Fruit fly (Drosophila melanogaster): ENCODE measurements around the gene Mst89B.

Mst89B gene

DNA sequence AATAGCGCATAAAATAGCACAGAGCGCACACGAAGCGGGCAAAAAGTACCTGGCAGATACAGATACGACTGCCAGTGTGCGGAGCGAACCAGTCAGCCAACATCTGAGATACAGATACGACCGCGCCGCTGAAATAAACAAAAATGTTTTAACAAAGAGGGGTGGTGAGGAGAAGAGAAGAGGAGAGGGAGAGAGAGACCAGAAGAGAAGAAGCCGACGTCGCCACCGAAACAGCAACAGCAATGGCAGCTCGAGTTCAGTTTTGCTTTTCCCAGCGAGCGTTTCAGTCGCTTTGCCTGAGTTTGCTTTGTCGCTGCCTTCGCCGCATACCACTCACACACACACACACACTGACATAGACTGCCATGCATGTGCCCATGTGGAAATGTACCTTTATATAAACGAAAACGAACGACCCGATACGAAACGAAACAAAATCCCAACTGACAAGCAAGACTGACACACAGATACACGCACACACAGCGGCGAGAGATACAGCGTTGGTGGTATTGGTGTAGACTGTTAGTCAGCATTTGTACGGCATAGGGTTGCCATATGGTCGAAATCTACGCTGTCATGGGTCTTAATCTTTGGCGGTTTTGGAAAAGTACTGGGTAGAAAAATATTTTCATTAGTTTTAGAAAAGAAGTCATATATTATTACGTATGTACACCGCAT lies 25.6 kb upstream of the Mst89B start:
- peak; percentile 16 for TF ChIP-seq CG17801 (GFP tag; optimal IDR thresholded peaks at IDR 0.05; ENCODE audit: partially characterized antibody)

dm6 chr3R:16241822-16242221 lies 25.0 kb upstream of the Mst89B start:
- no peak for TF ChIP-seq CG17801 (GFP tag; optimal IDR thresholded peaks at IDR 0.05; ENCODE audit: partially characterized antibody)

DNA sequence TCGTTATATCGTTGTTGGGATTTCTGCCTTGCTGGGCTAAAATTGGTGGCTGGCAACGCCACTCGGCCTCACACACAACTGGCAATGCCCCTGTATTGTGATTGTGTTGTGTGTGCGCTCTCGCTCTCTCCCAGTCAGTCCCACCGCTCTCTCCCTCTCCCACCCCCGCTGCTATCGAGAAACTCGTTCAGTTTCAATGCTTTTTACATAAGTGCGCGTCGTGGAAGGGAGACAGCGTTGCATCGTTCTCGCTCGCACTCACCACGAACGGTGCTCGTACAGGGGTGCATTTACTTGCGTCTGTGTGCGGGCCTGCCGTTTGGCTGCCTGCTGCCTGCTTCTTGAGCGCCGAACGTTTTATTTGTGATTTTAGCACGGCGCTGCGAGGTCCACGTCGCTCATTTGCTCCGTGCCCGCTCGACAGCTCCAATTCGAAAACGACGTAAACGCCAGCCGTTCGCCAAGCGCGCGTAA lies 24.3 kb upstream of the Mst89B start:
- TF ChIP-seq CG17801 (GFP tag; optimal IDR thresholded peaks at IDR 0.05; ENCODE audit: partially characterized antibody), result peak; percentile 86

- no peak for TF ChIP-seq CG17801 (GFP tag; optimal IDR thresholded peaks at IDR 0.05; ENCODE audit: partially characterized antibody)
Observed at dm6 chr3R:16244241-16244977, 22.4 kb upstream of the Mst89B start.

DNA sequence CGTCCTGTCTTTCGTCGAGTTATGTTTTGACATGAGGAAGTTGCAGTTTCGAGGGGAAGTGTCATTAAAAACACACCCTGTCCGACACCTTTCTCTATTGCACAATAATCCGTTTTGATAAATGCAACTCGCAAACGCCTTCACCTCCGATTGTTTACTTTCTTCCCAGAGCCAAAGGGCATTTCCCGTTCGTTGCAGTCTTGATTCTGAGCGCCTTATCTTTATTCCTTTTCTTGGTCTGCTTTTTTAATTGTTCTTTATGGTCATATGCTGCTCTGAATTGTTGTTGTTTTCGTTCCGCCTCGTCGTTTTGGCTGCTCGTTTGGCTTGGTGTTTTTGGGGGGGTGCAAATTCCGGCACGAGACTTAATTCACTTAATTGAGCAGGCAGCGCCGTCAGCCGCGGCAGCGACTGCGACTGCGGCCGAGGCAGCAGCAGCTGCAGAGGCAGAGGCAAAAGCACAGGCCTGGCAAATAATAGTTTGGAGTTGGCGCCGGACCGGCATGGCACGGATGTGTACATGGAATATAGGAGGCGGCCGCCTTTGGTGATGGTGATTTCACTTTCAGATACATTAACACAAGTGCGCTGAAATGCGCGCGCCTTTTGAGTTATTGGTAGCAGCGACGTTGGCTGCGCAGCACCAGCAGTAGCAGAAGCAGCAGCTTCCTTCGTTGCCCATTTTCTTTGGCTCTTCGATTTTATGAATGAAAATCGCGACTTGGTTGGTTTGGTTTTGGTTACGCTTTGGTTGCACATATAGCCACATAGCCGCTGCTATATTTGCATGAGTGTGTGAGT lies 21.3 kb upstream of the Mst89B start:
- TF ChIP-seq CG17801 (GFP tag; optimal IDR thresholded peaks at IDR 0.05; ENCODE audit: partially characterized antibody), result no peak

- no peak for TF ChIP-seq CG17801 (GFP tag; optimal IDR thresholded peaks at IDR 0.05; ENCODE audit: partially characterized antibody)
Observed at dm6 chr3R:16247027-16247426, 19.8 kb upstream of the Mst89B start.

dm6 chr3R:16247609-16248499 lies 19.0 kb upstream of the Mst89B start:
- TF ChIP-seq CG17801 (GFP tag; optimal IDR thresholded peaks at IDR 0.05; ENCODE audit: partially characterized antibody), result no peak

- TF ChIP-seq CG17801 (GFP tag; optimal IDR thresholded peaks at IDR 0.05; ENCODE audit: partially characterized antibody), result no peak
Observed at dm6 chr3R:16248500-16249025, 18.2 kb upstream of the Mst89B start.

dm6 chr3R:16249510-16249828 lies 17.3 kb upstream of the Mst89B start:
- TF ChIP-seq CG17801 (GFP tag; optimal IDR thresholded peaks at IDR 0.05; ENCODE audit: partially characterized antibody), result no peak

dm6 chr3R:16249829-16250814 lies 16.7 kb upstream of the Mst89B start:
- TF ChIP-seq CG17801 (GFP tag; optimal IDR thresholded peaks at IDR 0.05; ENCODE audit: partially characterized antibody), result peak; percentile 61

DNA sequence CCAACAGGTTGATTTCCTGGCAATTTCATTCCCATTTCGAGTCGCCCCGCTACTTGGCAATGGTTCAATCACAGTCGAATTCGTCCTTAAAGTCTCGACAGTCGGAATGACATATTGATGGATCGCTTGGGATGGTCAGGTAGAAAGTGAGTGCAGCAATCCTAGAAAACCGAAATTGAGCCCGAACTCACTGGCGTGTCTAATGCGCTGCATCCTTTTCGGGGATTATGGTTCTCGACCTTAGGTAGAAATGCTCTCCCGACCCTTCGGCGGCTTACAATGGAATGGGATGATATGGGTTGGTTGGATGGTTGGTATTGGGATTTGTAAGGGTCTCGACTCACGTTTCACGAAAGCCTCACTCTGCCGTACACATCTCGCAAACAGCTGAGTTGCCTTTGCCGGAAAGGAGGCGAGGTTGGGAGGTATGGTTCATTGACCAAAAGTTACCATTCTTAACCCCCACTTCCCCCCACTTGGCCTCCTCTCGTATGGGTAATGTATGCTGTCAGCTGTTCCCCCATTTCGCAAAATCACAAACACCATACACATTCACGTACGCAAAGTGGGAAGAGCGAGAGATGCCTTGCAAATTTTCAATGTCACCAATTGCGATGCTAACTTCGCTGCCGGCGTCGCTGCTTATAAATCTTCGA lies 15.4 kb upstream of the Mst89B start:
- TF ChIP-seq CG17801 (GFP tag; optimal IDR thresholded peaks at IDR 0.05; ENCODE audit: partially characterized antibody), result no peak

DNA sequence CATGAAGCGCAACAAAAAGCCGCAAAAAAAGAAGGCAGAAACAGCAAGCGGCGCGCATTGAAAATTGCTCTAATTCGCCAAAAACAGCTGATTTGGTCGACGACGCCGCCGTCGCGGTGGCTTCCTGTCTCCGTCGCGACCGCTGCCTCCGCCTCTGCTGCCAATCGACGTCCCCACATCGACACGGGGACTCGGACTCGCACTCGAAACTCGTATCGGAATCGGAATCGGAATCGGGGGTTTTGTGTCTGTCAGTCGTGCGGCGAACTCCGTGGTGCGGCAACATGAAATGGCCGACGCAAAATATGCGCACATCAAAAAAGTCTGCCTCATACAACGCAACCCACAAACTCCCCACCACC lies 14.9 kb upstream of the Mst89B start:
- TF ChIP-seq CG17801 (GFP tag; optimal IDR thresholded peaks at IDR 0.05; ENCODE audit: partially characterized antibody), result no peak

DNA sequence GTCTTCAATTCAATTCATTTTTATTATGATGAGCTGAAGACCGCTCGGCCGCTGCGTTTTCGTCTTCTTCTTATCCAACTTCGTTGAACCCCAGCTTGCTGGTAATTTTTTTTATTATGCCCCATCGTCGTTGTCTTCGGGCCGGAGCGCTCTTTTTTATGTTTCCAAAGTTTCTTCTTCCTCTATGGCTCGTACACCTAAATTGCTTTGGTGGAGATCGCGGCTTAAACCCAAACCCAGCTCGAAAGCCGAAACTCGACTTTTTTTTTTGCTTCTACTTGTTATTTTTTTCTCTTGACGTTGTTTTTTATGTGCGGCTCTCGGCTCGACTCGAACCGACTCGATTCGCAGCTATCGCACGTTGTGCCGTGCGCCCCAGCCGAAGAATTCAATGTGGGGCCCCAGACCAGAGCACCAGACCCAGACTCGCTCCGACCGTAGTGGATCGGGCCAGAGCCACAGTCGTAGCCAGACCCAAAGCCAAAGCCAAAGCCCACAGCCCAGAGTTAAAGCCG lies 13.9 kb upstream of the Mst89B start:
- no peak for TF ChIP-seq CG17801 (GFP tag; optimal IDR thresholded peaks at IDR 0.05; ENCODE audit: partially characterized antibody)
